Worm (Caenorhabditis elegans) whole organism, midembryonic: ENCODE measurements around the gene usp-39.

Experiments
- T22C8.4 ChIP-seq: fragments of 200-800 bp; sonication (Bioruptor generic); IDR thresholded peaks from 2 replicates; pipeline ENCODE4 v1.3.6; 2022; ENCODE audit warnings: missing genetic modification characterization, missing compliant biosample characterization
- flt-1 ChIP-seq: fragments of 200-800 bp; sonication (Bioruptor generic); IDR thresholded peaks from 2 replicates; pipeline ENCODE4 v1.3.6; 2022; ENCODE audit warnings: missing genetic modification characterization, missing compliant biosample characterization
- klf-2 ChIP-seq: fragments of 200-800 bp; sonication (Bioruptor generic); conservative IDR thresholded peaks from 2 replicates; pipeline ENCODE4 v1.3.6; 2022; ENCODE audit warnings: missing genetic modification reagents, missing genetic modification characterization, missing compliant biosample characterization

ce11 chrII:2538194-2538593 is 26.9 kb upstream of the usp-39 start, which contains the start of gene K02F6.4:
- TF ChIP-seq flt-1 (GFP tag; lab: Robert Waterston, UW) (no peak), klf-2 (GFP tag; lab: Robert Waterston, UW) (no peak), T22C8.4 (GFP tag; lab: Robert Waterston, UW) (no peak)
